In the genomic region with DNA sequence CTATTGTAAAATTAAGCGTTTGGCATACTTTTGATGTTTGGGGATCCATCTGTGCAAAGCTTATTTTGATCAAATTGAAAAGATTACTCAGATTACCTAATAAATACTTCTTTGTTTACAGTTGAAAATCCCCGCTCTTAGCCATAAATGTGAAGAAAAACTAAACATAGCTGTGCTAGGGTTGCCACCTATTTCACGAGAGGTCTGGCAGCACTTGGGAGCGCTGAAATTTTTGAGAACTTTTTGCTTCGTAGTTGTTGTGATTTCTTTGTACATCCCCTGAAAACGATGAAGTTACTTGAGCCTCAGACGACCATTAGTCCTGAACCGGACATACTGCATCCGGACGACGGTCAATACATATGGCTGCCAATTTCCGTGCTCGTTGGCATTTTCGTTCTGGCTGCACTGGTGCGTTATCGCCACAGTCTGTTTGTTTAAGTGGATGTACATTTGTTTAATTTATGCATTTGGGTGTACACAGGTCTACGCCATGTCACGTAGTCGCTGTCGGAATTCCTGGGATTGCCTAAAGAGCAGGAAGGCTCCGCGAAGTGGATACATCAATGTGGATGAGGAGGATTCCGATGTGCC, we compare ENCODE assay signal across 1 fruit fly cellular context.
A peak's percentile ranks its signal among the peaks of the same experiment; 100 is the strongest.
TF ChIP-seq lines count a peak whose summit lies in the region.

A gene (minus strand): TSS at position 194 of the 594 bp plus-strand sequence.
A gene (plus strand): TSS at position 195 of the 594 bp plus-strand sequence.

TF ChIP-seq in whole organism, embryonic, 481 proteins besides CTCF, POLR2A, EP300 and RAD21 (continued from another document):
- TF ChIP-seq CG2116 (GFP tag; optimal IDR thresholded peaks at IDR 0.05; lab: Kevin White, UChicago), result no peak
- TF ChIP-seq CG17186 (GFP tag; optimal IDR thresholded peaks at IDR 0.05; lab: Kevin White, UChicago), result peak; percentile 37
- TF ChIP-seq D (optimal IDR thresholded peaks at IDR 0.05; lab: Kevin White, UChicago), result no peak
- no peak for TF ChIP-seq D (GFP tag; optimal IDR thresholded peaks at IDR 0.05; lab: Kevin White, UChicago)
- TF ChIP-seq Oli (tag; optimal IDR thresholded peaks at IDR 0.05; lab: Kevin White, UChicago), result no peak
- peak; percentile 28; the same call in 1 of the 2 replicates for TF ChIP-seq CG13287 (GFP tag; IDR thresholded peaks at IDR 0.05; lab: Robert Waterston, UW; ENCODE audit: partially characterized antibody)
- TF ChIP-seq Ets97D (GFP tag; optimal IDR thresholded peaks at IDR 0.05; lab: Kevin White, UChicago), result peak; percentile 45
- TF ChIP-seq knrl (GFP tag; IDR thresholded peaks at IDR 0.05; lab: Robert Waterston, UW; ENCODE audit: partially characterized antibody), result 0 out of 3 replicates have a peak, but pooled peaks have one; percentile 16
- no peak for TF ChIP-seq CG31365 (tag; optimal IDR thresholded peaks at IDR 0.05; lab: Kevin White, UChicago)
- no peak for TF ChIP-seq CG12769 (tag; optimal IDR thresholded peaks at IDR 0.05; lab: Kevin White, UChicago)
- TF ChIP-seq crp (GFP tag; optimal IDR thresholded peaks at IDR 0.05; lab: Kevin White, UChicago), result peak in 1 of 2 experiments; percentile 41
- TF ChIP-seq sna (GFP tag; IDR thresholded peaks at IDR 0.05; lab: Robert Waterston, UW; ENCODE audit: partially characterized antibody), result no peak
- peak; percentile 62 for TF ChIP-seq Dp (GFP tag; optimal IDR thresholded peaks at IDR 0.05; lab: Kevin White, UChicago)
- TF ChIP-seq wek (GFP tag; optimal IDR thresholded peaks at IDR 0.05; lab: Kevin White, UChicago), result no peak
- TF ChIP-seq row (GFP tag; IDR thresholded peaks at IDR 0.05; lab: Robert Waterston, UW), result peak; percentile 17; the same call in 1 of the 3 replicates
- TF ChIP-seq Pdp1 (GFP tag; optimal IDR thresholded peaks at IDR 0.05; lab: Kevin White, UChicago), result peak in 1 of 2 experiments; percentile 67
- TF ChIP-seq zen2 (GFP tag; IDR thresholded peaks at IDR 0.05; lab: Robert Waterston, UW; ENCODE audit: partially characterized antibody), result no peak
- peak; percentile 2 for TF ChIP-seq CG10267 (tag; optimal IDR thresholded peaks at IDR 0.05; lab: Kevin White, UChicago)
- TF ChIP-seq CG8290 (GFP tag; optimal IDR thresholded peaks at IDR 0.05; lab: Kevin White, UChicago), result no peak
- no peak for TF ChIP-seq CG8290 (tag; optimal IDR thresholded peaks at IDR 0.05; lab: Kevin White, UChicago)
- no peak for TF ChIP-seq hb (GFP tag; IDR thresholded peaks at IDR 0.05; lab: Robert Waterston, UW; ENCODE audit: partially characterized antibody)
- TF ChIP-seq sr (GFP tag; IDR thresholded peaks at IDR 0.05; lab: Robert Waterston, UW), result 0 out of 3 replicates have a peak, but pooled peaks have one; percentile 6
- no peak for TF ChIP-seq CG7928 (GFP tag; optimal IDR thresholded peaks at IDR 0.05; lab: Kevin White, UChicago)
- TF ChIP-seq CG7987 (GFP tag; optimal IDR thresholded peaks at IDR 0.05; lab: Kevin White, UChicago), result peak; percentile 5
- no peak for TF ChIP-seq CG10979 (tag; optimal IDR thresholded peaks at IDR 0.05; lab: Kevin White, UChicago)
- no peak for TF ChIP-seq CG10654 (GFP tag; optimal IDR thresholded peaks at IDR 0.05; lab: Kevin White, UChicago)
- no peak for TF ChIP-seq shn (GFP tag; optimal IDR thresholded peaks at IDR 0.05; lab: Kevin White, UChicago)
- no peak for TF ChIP-seq CG10543 (GFP tag; optimal IDR thresholded peaks at IDR 0.05; lab: Kevin White, UChicago)
- TF ChIP-seq chinmo (GFP tag; IDR thresholded peaks at IDR 0.05; lab: Robert Waterston, UW; ENCODE audit: partially characterized antibody), result 0 out of 4 replicates have a peak, but pooled peaks have one; percentile 10
- TF ChIP-seq cas (GFP tag; IDR thresholded peaks at IDR 0.05; lab: Robert Waterston, UW), result no peak
- no peak for TF ChIP-seq unc-4 (GFP tag; IDR thresholded peaks at IDR 0.05; lab: Robert Waterston, UW; ENCODE audit: partially characterized antibody)
- TF ChIP-seq Mes4 (GFP tag; optimal IDR thresholded peaks at IDR 0.05; lab: Kevin White, UChicago), result no peak
- peak; percentile 3 for TF ChIP-seq stwl (tag; optimal IDR thresholded peaks at IDR 0.05; lab: Kevin White, UChicago)
- TF ChIP-seq Xbp1 (GFP tag; optimal IDR thresholded peaks at IDR 0.05; lab: Kevin White, UChicago), result no peak
- peak; percentile 76 for TF ChIP-seq sens (GFP tag; lab: Kevin White, UChicago)
- 0 out of 4 replicates have a peak, but pooled peaks have one; percentile 11 for TF ChIP-seq Dll (GFP tag; IDR thresholded peaks at IDR 0.05; lab: Robert Waterston, UW; ENCODE audit: partially characterized antibody)
- no peak for TF ChIP-seq NfI (GFP tag; optimal IDR thresholded peaks at IDR 0.05; lab: Kevin White, UChicago)
- peak; percentile 31; the same call in 1 of the 2 replicates for TF ChIP-seq Bgb (GFP tag; IDR thresholded peaks at IDR 0.05; lab: Robert Waterston, UW; ENCODE audit: partially characterized antibody)
- peak; percentile 31 for TF ChIP-seq gfzf (GFP tag; optimal IDR thresholded peaks at IDR 0.05; lab: Kevin White, UChicago)
- peak; percentile 78 for TF ChIP-seq E2f2 (GFP tag; IDR thresholded peaks at IDR 0.05; lab: Robert Waterston, UW)
- TF ChIP-seq fd102C (GFP tag; optimal IDR thresholded peaks at IDR 0.05; lab: Kevin White, UChicago), result no peak
- no peak for TF ChIP-seq da (GFP tag; optimal IDR thresholded peaks at IDR 0.05; lab: Kevin White, UChicago)
- no peak for TF ChIP-seq CG5180 (GFP tag; optimal IDR thresholded peaks at IDR 0.05; lab: Kevin White, UChicago)
- TF ChIP-seq jing (GFP tag; optimal IDR thresholded peaks at IDR 0.05; lab: Kevin White, UChicago), result no peak
- TF ChIP-seq Sry-β (GFP tag; optimal IDR thresholded peaks at IDR 0.05; lab: Kevin White, UChicago), result peak; percentile 2
- peak; percentile 7 for TF ChIP-seq CG13624 (GFP tag; optimal IDR thresholded peaks at IDR 0.05; lab: Kevin White, UChicago)
- peak; percentile 37 for TF ChIP-seq phol (tag; optimal IDR thresholded peaks at IDR 0.05; lab: Kevin White, UChicago)
- no peak for TF ChIP-seq ind (GFP tag; optimal IDR thresholded peaks at IDR 0.05; lab: Kevin White, UChicago)
- TF ChIP-seq trem (tag; optimal IDR thresholded peaks at IDR 0.05; lab: Kevin White, UChicago), result peak; percentile 21
- TF ChIP-seq CG7556 (GFP tag; optimal IDR thresholded peaks at IDR 0.05; lab: Kevin White, UChicago), result no peak
- no peak for TF ChIP-seq CG7271 (tag; optimal IDR thresholded peaks at IDR 0.05; lab: Kevin White, UChicago)
- TF ChIP-seq Lim3 (GFP tag; IDR thresholded peaks at IDR 0.05; lab: Robert Waterston, UW), result no peak
- no peak for TF ChIP-seq seq (GFP tag; IDR thresholded peaks at IDR 0.05; lab: Robert Waterston, UW)
